Fruit fly (Drosophila melanogaster) whole organism, embryonic: ENCODE results near the gene CG32032.

ENCODE experiments used
- Abd-B ChIP-seq: fragments of 200-800 bp; sonication (Bioruptor generic); optimal IDR thresholded peaks from 2 replicates; lab custom pipeline; 2018; ENCODE audit warnings: missing biosample characterization, mild to moderate bottlenecking, missing genetic modification characterization, moderate library complexity
- Atf6 ChIP-seq: fragments of 200-800 bp; sonication (Bioruptor generic); IDR thresholded peaks from 2 replicates; pipeline ENCODE4 v1.3.6; 2022; ENCODE audit warnings: missing biosample characterization, missing genetic modification characterization
- CG10147 ChIP-seq: fragments of 200-800 bp; sonication (Bioruptor generic); optimal IDR thresholded peaks from 2 replicates; lab custom pipeline; 2019; ENCODE audit warnings: missing biosample characterization, mild to moderate bottlenecking, missing genetic modification characterization, moderate library complexity
- CG1024 ChIP-seq: fragments of 200-800 bp; sonication (Bioruptor generic); IDR thresholded peaks from 2 replicates; pipeline ENCODE4 v1.3.6; 2022; ENCODE audit warnings: missing biosample characterization, missing genetic modification characterization
- CG1233 ChIP-seq: fragments of 200-800 bp; sonication (Bioruptor generic); optimal IDR thresholded peaks from 4 replicates; lab custom pipeline; 2018; ENCODE audit warnings: missing biosample characterization, mild to moderate bottlenecking, missing genetic modification characterization
- CG12769 ChIP-seq: fragments of 200-800 bp; sonication (Bioruptor generic); optimal IDR thresholded peaks from 2 replicates; lab custom pipeline; 2019; ENCODE audit warnings: missing biosample characterization, mild to moderate bottlenecking, missing genetic modification characterization, moderate library complexity
- CG14710 ChIP-seq: fragments of 200-800 bp; sonication (Bioruptor generic); optimal IDR thresholded peaks from 3 replicates; lab custom pipeline; 2019; ENCODE audit warnings: missing biosample characterization, mild to moderate bottlenecking, missing genetic modification characterization, moderate library complexity
- CG15011 ChIP-seq: fragments of 200-800 bp; sonication (Bioruptor generic); optimal IDR thresholded peaks from 3 replicates; lab custom pipeline; 2018; ENCODE audit warnings: missing biosample characterization, mild to moderate bottlenecking, missing genetic modification characterization
- CG15073 ChIP-seq: fragments of 200-800 bp; sonication (Bioruptor generic); optimal IDR thresholded peaks from 2 replicates; lab custom pipeline; 2016; ENCODE audit warnings: missing biosample characterization, missing genetic modification characterization
- CG16815 ChIP-seq: fragments of 200-800 bp; sonication (Bioruptor generic); optimal IDR thresholded peaks from 3 replicates; lab custom pipeline; 2017; ENCODE audit warnings: missing biosample characterization, mild to moderate bottlenecking, missing genetic modification characterization
- CG17385 ChIP-seq: fragments of 200-800 bp; sonication (Bioruptor generic); optimal IDR thresholded peaks from 3 replicates; lab custom pipeline; 2018; ENCODE audit warnings: missing biosample characterization, mild to moderate bottlenecking, missing genetic modification characterization
- CG18262 ChIP-seq: fragments of 200-800 bp; optimal IDR thresholded peaks from 3 replicates; lab custom pipeline; 2019; ENCODE audit warnings: missing biosample characterization, mild to moderate bottlenecking, missing genetic modification characterization, moderate library complexity
- CG18764 ChIP-seq: fragments of 200-800 bp; sonication (Bioruptor generic); optimal IDR thresholded peaks from 3 replicates; lab custom pipeline; 2016; ENCODE audit warnings: missing biosample characterization, missing genetic modification characterization
- CG2120 ChIP-seq: fragments of 200-800 bp; sonication (Bioruptor generic); optimal IDR thresholded peaks from 3 replicates; lab custom pipeline; 2016; ENCODE audit warnings: missing biosample characterization, missing genetic modification characterization
- CG32532 ChIP-seq: fragments of 200-800 bp; sonication (Bioruptor generic); IDR thresholded peaks from 2 replicates; pipeline ENCODE4 v1.3.6; 2022; ENCODE audit warnings: missing biosample characterization, missing genetic modification characterization
- CG33213 ChIP-seq: fragments of 200-800 bp; sonication (Bioruptor generic); optimal IDR thresholded peaks from 3 replicates; lab custom pipeline; 2016; ENCODE audit warnings: missing biosample characterization, missing genetic modification characterization
- CG4854 ChIP-seq: fragments of 200-800 bp; sonication (Bioruptor generic); optimal IDR thresholded peaks from 2 replicates; lab custom pipeline; 2016; ENCODE audit warnings: missing biosample characterization, missing genetic modification characterization, inconsistent platforms
- CG5180 ChIP-seq: fragments of 200-800 bp; sonication (Bioruptor generic); optimal IDR thresholded peaks from 3 replicates; lab custom pipeline; 2017; ENCODE audit warnings: missing biosample characterization, missing genetic modification characterization, mild to moderate bottlenecking, moderate library complexity, missing genetic modification reagents
- CG5953 ChIP-seq: fragments of 200-800 bp; sonication (Bioruptor generic); IDR thresholded peaks from 2 replicates; pipeline ENCODE4 v1.3.6; 2022; ENCODE audit warnings: missing biosample characterization, missing genetic modification characterization
- CG7372 ChIP-seq: fragments of 200-800 bp; sonication (Bioruptor generic); IDR thresholded peaks from 2 replicates; pipeline ENCODE4 v1.3.6; 2022; ENCODE audit warnings: missing biosample characterization, missing genetic modification characterization
- Deaf1 ChIP-seq: fragments of 200-800 bp; optimal IDR thresholded peaks from 3 replicates; lab custom pipeline; 2019; ENCODE audit warnings: missing biosample characterization, mild to moderate bottlenecking, missing genetic modification characterization, moderate library complexity
- Dll ChIP-seq: fragments of 200-800 bp; sonication (Bioruptor generic); IDR thresholded peaks from 4 replicates; pipeline ENCODE4 v1.3.6; 2022; ENCODE audit warnings: missing biosample characterization, missing genetic modification characterization; ENCODE audit not compliant: partially characterized antibody
- Doc2 ChIP-seq: fragments of 200-800 bp; sonication (Bioruptor generic); IDR thresholded peaks from 2 replicates; pipeline ENCODE4 v1.3.6; 2022; ENCODE audit warnings: missing biosample characterization, missing genetic modification characterization
- Dp ChIP-seq: fragments of 200-800 bp; sonication (Bioruptor generic); optimal IDR thresholded peaks from 2 replicates; lab custom pipeline; 2018; ENCODE audit warnings: missing biosample characterization, mild to moderate bottlenecking, missing genetic modification characterization, moderate library complexity
- Hsf ChIP-seq: fragments of 200-800 bp; sonication (Bioruptor generic); optimal IDR thresholded peaks from 3 replicates; lab custom pipeline; 2016; ENCODE audit warnings: missing biosample characterization, missing genetic modification characterization
- Kr ChIP-seq: fragments of 200-800 bp; sonication (Bioruptor generic); optimal IDR thresholded peaks from 2 replicates; lab custom pipeline; 2017; ENCODE audit warnings: missing biosample characterization, mild to moderate bottlenecking, missing genetic modification characterization
- Lpt ChIP-seq: fragments of >200 bp; optimal IDR thresholded peaks from 2 replicates; lab custom pipeline; 2018; ENCODE audit warnings: missing biosample characterization, missing genetic modification characterization
- Mad ChIP-seq: fragments of 200-800 bp; sonication (Bioruptor generic); optimal IDR thresholded peaks from 2 replicates; lab custom pipeline; 2016; ENCODE audit warnings: missing biosample characterization, missing genetic modification characterization
- NC2α ChIP-seq: fragments of 200-800 bp; sonication (Bioruptor generic); optimal IDR thresholded peaks from 2 replicates; lab custom pipeline; 2016; ENCODE audit warnings: missing biosample characterization, missing genetic modification characterization
- chm ChIP-seq: fragments of 200-800 bp; sonication (Bioruptor generic); IDR thresholded peaks from 2 replicates; pipeline ENCODE4 v1.3.6; 2022; ENCODE audit warnings: missing biosample characterization, missing genetic modification characterization
- croc ChIP-seq: fragments of 200-800 bp; sonication (Bioruptor generic); conservative IDR thresholded peaks from 3 replicates; pipeline ENCODE4 v1.3.6; 2022; ENCODE audit warnings: missing biosample characterization, missing genetic modification characterization
- dysf ChIP-seq: fragments of 200-800 bp; sonication (Bioruptor generic); IDR thresholded peaks from 3 replicates; pipeline ENCODE4 v1.3.6; 2022; ENCODE audit warnings: missing biosample characterization, missing genetic modification characterization
- emc ChIP-seq: fragments of 200-800 bp; sonication (Bioruptor generic); optimal IDR thresholded peaks from 2 replicates; lab custom pipeline; 2016; ENCODE audit warnings: missing biosample characterization, missing genetic modification characterization
- ftz-f1 ChIP-seq: fragments of 200-800 bp; sonication (Bioruptor generic); optimal IDR thresholded peaks from 2 replicates; lab custom pipeline; 2016; ENCODE audit warnings: missing biosample characterization, missing genetic modification characterization
- gem ChIP-seq: fragments of 200-800 bp; sonication (Bioruptor generic); optimal IDR thresholded peaks from 2 replicates; lab custom pipeline; 2019; ENCODE audit warnings: missing biosample characterization, mild to moderate bottlenecking, missing genetic modification characterization, moderate library complexity
- grn ChIP-seq: fragments of 200-800 bp; sonication (Bioruptor generic); optimal IDR thresholded peaks from 3 replicates; lab custom pipeline; 2017; ENCODE audit warnings: missing biosample characterization, missing genetic modification characterization
- h ChIP-seq: fragments of >200 bp; optimal IDR thresholded peaks from 2 replicates; lab custom pipeline; 2017
- hth ChIP-seq: fragments of >200 bp; optimal IDR thresholded peaks from 2 replicates; lab custom pipeline; 2017; ENCODE audit warnings: inconsistent platforms
- ken ChIP-seq: fragments of 200-800 bp; sonication (Bioruptor generic); IDR thresholded peaks from 3 replicates; pipeline ENCODE4 v1.3.6; 2022; ENCODE audit warnings: missing biosample characterization, missing genetic modification characterization
- knrl ChIP-seq: fragments of 200-800 bp; sonication (Bioruptor generic); IDR thresholded peaks from 3 replicates; pipeline ENCODE4 v1.3.6; 2022; ENCODE audit warnings: missing biosample characterization, missing genetic modification characterization; ENCODE audit not compliant: partially characterized antibody
- lola ChIP-seq, 3 experiments: fragments of >200 bp in 2 of 3; fragments of 200-800 bp in 1 of 3; sonication (Bioruptor generic) in 1 of 3; optimal IDR thresholded peaks; 2 replicates each; lab custom pipeline; 2017 to 2019; ENCODE audit warnings: missing biosample characterization in 3 of 3, missing genetic modification characterization in 3 of 3, mild to moderate bottlenecking in 1 of 3, moderate library complexity in 1 of 3
- luna ChIP-seq: fragments of 200-800 bp; sonication (Bioruptor generic); optimal IDR thresholded peaks from 2 replicates; lab custom pipeline; 2016; ENCODE audit warnings: missing biosample characterization, missing genetic modification characterization
- mirr ChIP-seq: fragments of 200-800 bp; sonication (Bioruptor generic); optimal IDR thresholded peaks from 3 replicates; lab custom pipeline; 2018; ENCODE audit warnings: missing biosample characterization, mild to moderate bottlenecking, missing genetic modification characterization
- nerfin-2 ChIP-seq: fragments of 200-800 bp; sonication (Bioruptor generic); IDR thresholded peaks from 2 replicates; pipeline ENCODE4 v1.3.6; 2022; ENCODE audit warnings: missing biosample characterization, missing genetic modification characterization; ENCODE audit not compliant: partially characterized antibody
- pan ChIP-seq, 4 experiments: fragments of >200 bp in 3 of 4; fragments of 200-800 bp in 1 of 4; sonication (Bioruptor generic) in 1 of 4; optimal IDR thresholded peaks in 3 of 4; IDR thresholded peaks in 1 of 4; 2 replicates each; pipeline versions ENCODE4 v1.3.6 to Lab custom; 2017 to 2022; ENCODE audit warnings: missing biosample characterization in 2 of 4, missing genetic modification characterization in 2 of 4, mixed read lengths in 1 of 4
- slp2 ChIP-seq: fragments of 200-800 bp; sonication (Bioruptor generic); optimal IDR thresholded peaks from 2 replicates; lab custom pipeline; 2016; ENCODE audit warnings: missing biosample characterization, missing genetic modification characterization
- sob ChIP-seq: fragments of 200-800 bp; sonication (Bioruptor generic); IDR thresholded peaks from 2 replicates; pipeline ENCODE4 v1.3.6; 2022; ENCODE audit warnings: missing biosample characterization, missing genetic modification characterization
- sr ChIP-seq: fragments of 200-800 bp; sonication (Bioruptor generic); IDR thresholded peaks from 3 replicates; pipeline ENCODE4 v1.3.6; 2022; ENCODE audit warnings: missing biosample characterization, missing genetic modification characterization
- tio ChIP-seq: fragments of 200-800 bp; sonication (Bioruptor generic); optimal IDR thresholded peaks from 2 replicates; lab custom pipeline; 2017; ENCODE audit warnings: missing biosample characterization, missing genetic modification characterization, inconsistent platforms
- toy ChIP-seq: fragments of 200-800 bp; sonication (Bioruptor generic); IDR thresholded peaks from 2 replicates; pipeline ENCODE4 v1.3.6; 2022; ENCODE audit warnings: missing biosample characterization, missing genetic modification characterization
- vvl ChIP-seq: fragments of 200-800 bp; sonication (Bioruptor generic); IDR thresholded peaks from 2 replicates; pipeline ENCODE4 v1.3.6; 2022; ENCODE audit warnings: missing biosample characterization, missing genetic modification characterization

CG32032 gene

DNA sequence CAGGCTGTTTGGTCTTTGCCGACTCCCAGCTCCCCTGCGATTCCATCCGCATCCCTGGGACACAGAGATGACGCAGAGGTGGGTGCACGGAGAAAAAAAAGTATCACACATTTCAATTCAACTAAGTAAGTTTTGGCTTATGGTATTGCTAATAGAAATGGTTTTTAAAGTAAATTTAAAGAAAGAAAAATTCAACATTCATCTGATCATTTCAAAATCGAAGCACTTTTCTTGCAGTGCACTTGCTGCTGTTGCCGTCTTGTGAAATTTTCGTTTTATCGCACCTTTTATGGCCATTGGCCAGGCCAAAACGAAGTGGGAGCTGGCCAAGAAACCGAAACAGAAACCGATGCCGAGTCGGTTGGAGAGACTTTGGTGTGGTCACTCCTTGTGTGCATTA lies 47.5 kb upstream of the CG32032 start (continued):
- TF ChIP-seq CG12769 (tag; lab: Kevin White, UChicago) (peak; percentile 42), CG5953 (GFP tag; lab: Robert Waterston, UW) (peak; percentile 66), sob (GFP tag; lab: Robert Waterston, UW) (peak; percentile 63), slp2 (GFP tag; lab: Kevin White, UChicago) (peak; percentile 26), luna (GFP tag; lab: Kevin White, UChicago) (no peak), CG17385 (peak; percentile 40), Kr (GFP tag; lab: Kevin White, UChicago) (no peak), CG32532 (GFP tag; lab: Robert Waterston, UW) (peak; percentile 52), nerfin-2 (GFP tag; lab: Robert Waterston, UW) (no peak), hth (no peak), CG18764 (GFP tag; lab: Kevin White, UChicago) (peak; percentile 31), Abd-B (GFP tag; lab: Kevin White, UChicago) (peak; percentile 60), ken (GFP tag; lab: Robert Waterston, UW) (peak; percentile 71), CG4854 (peak; percentile 30), mirr (no peak), knrl (GFP tag; lab: Robert Waterston, UW) (no peak), Atf6 (GFP tag; lab: Robert Waterston, UW) (peak; percentile 48; the same call in 1 of the 2 replicates), CG15073 (GFP tag; lab: Kevin White, UChicago) (no peak), CG10147 (GFP tag; lab: Kevin White, UChicago) (peak; percentile 37), Mad (GFP tag; lab: Kevin White, UChicago) (peak; percentile 14), pan (optimal IDR thresholded peaks at IDR 0.05; lab: Kevin White, UChicago) (no peak), pan (GFP tag; optimal IDR thresholded peaks at IDR 0.05 in 1 of 2, IDR thresholded peaks at IDR 0.05 in 1 of 2) (peak in 1 of 2 experiments; percentile 80), CG2120 (peak; percentile 11), dysf (GFP tag; lab: Robert Waterston, UW) (peak; percentile 73), lola (GFP tag; optimal IDR thresholded peaks at IDR 0.05; lab: Kevin White, UChicago) (peak in 1 of 3 experiments; percentile 50), CG18262 (tag; lab: Kevin White, UChicago) (peak; percentile 78), toy (GFP tag; lab: Robert Waterston, UW) (no peak), Dll (GFP tag; lab: Robert Waterston, UW) (no peak), chm (peak; percentile 82), CG7372 (peak; percentile 51; the same call in 1 of the 2 replicates), croc (peak; percentile 55; the same call in 2 of the 3 replicates), ftz-f1 (GFP tag; lab: Kevin White, UChicago) (no peak), CG14710 (tag; lab: Kevin White, UChicago) (peak; percentile 71), sr (peak; percentile 48; the same call in 1 of the 3 replicates), Lpt (GFP tag; lab: Kevin White, UChicago) (no peak), CG1233 (GFP tag; lab: Kevin White, UChicago) (peak; percentile 62), CG5180 (GFP tag; lab: Kevin White, UChicago) (peak; percentile 40), Hsf (peak; percentile 54), CG15011 (no peak), emc (GFP tag; lab: Kevin White, UChicago) (peak; percentile 40), Deaf1 (peak; percentile 56), CG1024 (peak; percentile 58), vvl (GFP tag; lab: Robert Waterston, UW) (peak; percentile 84), tio (GFP tag; lab: Kevin White, UChicago) (no peak), gem (tag; lab: Kevin White, UChicago) (peak; percentile 67), h (lab: Kevin White, UChicago) (no peak), NC2α (GFP tag; lab: Kevin White, UChicago) (no peak), Doc2 (peak; percentile 72; the same call in 1 of the 2 replicates), CG16815 (GFP tag; lab: Kevin White, UChicago) (peak; percentile 21), Dp (GFP tag; lab: Kevin White, UChicago) (no peak), CG33213 (GFP tag; lab: Kevin White, UChicago) (peak; percentile 39), grn (peak; percentile 7)
